Worm (Caenorhabditis elegans): ENCODE measurements around the gene C52G5.2.

DNA sequence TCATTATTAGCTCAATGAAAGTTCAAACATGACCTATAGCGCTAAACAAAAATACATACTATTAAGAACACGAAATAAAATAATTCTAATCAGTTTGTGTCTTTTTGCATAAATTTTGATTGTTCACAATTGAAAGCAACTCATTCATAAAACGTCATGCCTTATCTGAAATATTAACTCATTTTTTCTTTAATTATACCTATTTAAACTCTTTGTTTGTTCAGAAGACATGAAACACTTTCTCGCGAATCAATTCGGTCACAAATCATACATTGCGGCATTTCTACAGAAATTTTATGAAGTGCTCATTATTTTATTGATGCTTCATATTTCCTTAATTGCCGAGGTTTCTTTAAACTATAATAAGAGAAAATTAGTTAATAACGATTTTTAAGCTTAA, 36.2 kb upstream of the C52G5.2 start:
- TF ChIP-seq pqm-1 (tag; optimal IDR thresholded peaks at IDR 0.05) (no peak), pha-4 (tag; optimal IDR thresholded peaks at IDR 0.05) (no peak), lim-6 (tag; optimal IDR thresholded peaks at IDR 0.05) (no peak), fkh-10 (GFP tag; optimal IDR thresholded peaks at IDR 0.05) (no peak), nfya-1 (tag; optimal IDR thresholded peaks at IDR 0.05) (no peak)

Measured in whole organism, late embryonic.